Worm (Caenorhabditis elegans): Measurements from ENCODE around the gene C14A6.3.

The C14A6.3 gene

ce11 chrV:18146077-18146476 is at the start of gene C14A6.3:
Gene C14A6.3 (plus strand): TSS chrV:18146377.
- TF ChIP-seq ceh-39 (tag; optimal IDR thresholded peaks at IDR 0.05), result no peak
- no peak for TF ChIP-seq lin-13 (tag; optimal IDR thresholded peaks at IDR 0.05)
- no peak for TF ChIP-seq lin-32 (GFP tag; optimal IDR thresholded peaks at IDR 0.05)
- TF ChIP-seq elt-3 (tag; optimal IDR thresholded peaks at IDR 0.05), result no peak
- no peak for TF ChIP-seq cnd-1 (tag; optimal IDR thresholded peaks at IDR 0.05)
- no peak for TF ChIP-seq unc-39 (tag; optimal IDR thresholded peaks at IDR 0.05)
- TF ChIP-seq ceh-43 (GFP tag; optimal IDR thresholded peaks at IDR 0.05), result no peak
- TF ChIP-seq elt-1 (tag; optimal IDR thresholded peaks at IDR 0.05; ENCODE audit: borderline replicate concordance, insufficient read depth), result no peak

DNA sequence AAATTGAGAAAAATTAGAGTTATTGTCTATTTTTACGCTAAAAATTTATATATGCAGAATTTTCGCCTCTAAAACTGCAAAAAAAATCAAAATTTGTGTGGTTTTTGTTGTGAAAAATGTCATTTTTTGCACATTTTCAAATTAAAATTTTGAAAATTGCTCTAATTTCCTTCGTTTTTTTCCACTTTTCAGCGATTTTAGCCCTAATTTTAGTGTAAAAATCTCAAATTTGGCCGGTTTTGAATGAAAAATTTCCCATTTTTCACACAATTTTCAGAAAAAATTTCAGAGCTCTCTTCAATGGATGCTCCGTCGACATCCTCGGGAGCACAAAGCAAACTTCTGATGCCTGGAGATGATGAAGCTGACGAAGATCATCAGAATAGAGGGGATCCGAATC is 47.8 kb upstream of the C14A6.3 start, which contains the start of gene par-4:
TSS of gene par-4 (plus strand) at position 301 of the 400 bp plus-strand sequence.
- TF ChIP-seq snpc-4 (tag; optimal IDR thresholded peaks at IDR 0.05), result no peak
- TF ChIP-seq ham-2 (GFP tag; optimal IDR thresholded peaks at IDR 0.05), result no peak
- TF ChIP-seq mls-2 (tag; optimal IDR thresholded peaks at IDR 0.05), result no peak
- TF ChIP-seq nhr-12 (tag; optimal IDR thresholded peaks at IDR 0.05), result no peak
- TF ChIP-seq ceh-83 (GFP tag; optimal IDR thresholded peaks at IDR 0.05), result no peak
- TF ChIP-seq sptf-1 (tag; optimal IDR thresholded peaks at IDR 0.05), result no peak
- TF ChIP-seq pha-4 (tag; optimal IDR thresholded peaks at IDR 0.05), result no peak
- no peak for TF ChIP-seq unc-120 (tag; optimal IDR thresholded peaks at IDR 0.05; ENCODE audit: poor library complexity, severe bottlenecking)
- no peak for TF ChIP-seq blmp-1 (tag; optimal IDR thresholded peaks at IDR 0.05)
- TF ChIP-seq ces-1 (GFP tag; optimal IDR thresholded peaks at IDR 0.05), result no peak
- no peak for TF ChIP-seq M03D4.4 (tag; optimal IDR thresholded peaks at IDR 0.05)
- no peak for TF ChIP-seq lsy-2 (tag; optimal IDR thresholded peaks at IDR 0.05)
- no peak for TF ChIP-seq elt-3 (tag; optimal IDR thresholded peaks at IDR 0.05)
- no peak for TF ChIP-seq unc-39 (tag; optimal IDR thresholded peaks at IDR 0.05)
- no peak for TF ChIP-seq nhr-2 (tag; optimal IDR thresholded peaks at IDR 0.05)
- no peak for TF ChIP-seq zip-8 (tag; optimal IDR thresholded peaks at IDR 0.05)
- no peak for TF ChIP-seq sem-2 (GFP tag; optimal IDR thresholded peaks at IDR 0.05)

ce11 chrV:18106055-18106454 is 40.1 kb upstream of the C14A6.3 start:
- TF ChIP-seq nhr-2 (tag; optimal IDR thresholded peaks at IDR 0.05) (no peak), ceh-83 (GFP tag; optimal IDR thresholded peaks at IDR 0.05) (no peak), elt-1 (tag; optimal IDR thresholded peaks at IDR 0.05; ENCODE audit: borderline replicate concordance, insufficient read depth) (no peak), ztf-11 (tag; optimal IDR thresholded peaks at IDR 0.05) (no peak), mep-1 (tag; optimal IDR thresholded peaks at IDR 0.05) (no peak), nhr-28 (tag; optimal IDR thresholded peaks at IDR 0.05) (no peak), drap-1 (GFP tag; optimal IDR thresholded peaks at IDR 0.05) (no peak)

- TF ChIP-seq ceh-43 (GFP tag; optimal IDR thresholded peaks at IDR 0.05), result no peak
- no peak for TF ChIP-seq lin-13 (tag; optimal IDR thresholded peaks at IDR 0.05)
- TF ChIP-seq sem-2 (GFP tag; optimal IDR thresholded peaks at IDR 0.05), result no peak
- TF ChIP-seq ham-2 (GFP tag; optimal IDR thresholded peaks at IDR 0.05), result no peak
- no peak for TF ChIP-seq ces-1 (GFP tag; optimal IDR thresholded peaks at IDR 0.05)
- TF ChIP-seq pha-4 (tag; optimal IDR thresholded peaks at IDR 0.05), result no peak
- no peak for TF ChIP-seq flh-1 (GFP tag; optimal IDR thresholded peaks at IDR 0.05)
- TF ChIP-seq blmp-1 (tag; optimal IDR thresholded peaks at IDR 0.05), result no peak
These were observed 38.2 kb upstream of the C14A6.3 start, which contains the start of gene Y37H2A.1 for ce11 chrV:18107969-18108368. Gene Y37H2A.1 (plus strand): TSS chrV:18108269.

DNA sequence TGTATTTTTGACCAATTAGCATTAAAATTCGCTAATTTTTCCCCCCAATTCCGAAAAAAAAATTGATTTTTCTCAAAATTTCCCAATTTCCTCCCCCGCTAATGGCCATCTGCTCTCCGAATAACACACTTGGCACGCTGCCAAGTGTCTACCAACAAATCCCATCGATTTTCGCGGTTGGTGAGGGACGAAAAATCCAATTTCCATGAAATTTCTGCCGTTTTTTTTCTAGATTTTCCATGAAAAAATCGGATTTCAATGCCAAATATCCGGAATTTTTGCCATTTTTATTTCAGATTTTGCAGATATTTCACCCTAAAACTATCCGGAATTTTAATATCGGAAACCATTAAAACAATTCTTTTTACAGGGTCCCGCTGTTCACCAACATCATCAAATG is 36.7 kb upstream of the C14A6.3 start:
- TF ChIP-seq mab-5 (tag; optimal IDR thresholded peaks at IDR 0.05) (no peak), ces-1 (GFP tag; optimal IDR thresholded peaks at IDR 0.05) (peak; percentile 25), cnd-1 (tag; optimal IDR thresholded peaks at IDR 0.05) (no peak)

DNA sequence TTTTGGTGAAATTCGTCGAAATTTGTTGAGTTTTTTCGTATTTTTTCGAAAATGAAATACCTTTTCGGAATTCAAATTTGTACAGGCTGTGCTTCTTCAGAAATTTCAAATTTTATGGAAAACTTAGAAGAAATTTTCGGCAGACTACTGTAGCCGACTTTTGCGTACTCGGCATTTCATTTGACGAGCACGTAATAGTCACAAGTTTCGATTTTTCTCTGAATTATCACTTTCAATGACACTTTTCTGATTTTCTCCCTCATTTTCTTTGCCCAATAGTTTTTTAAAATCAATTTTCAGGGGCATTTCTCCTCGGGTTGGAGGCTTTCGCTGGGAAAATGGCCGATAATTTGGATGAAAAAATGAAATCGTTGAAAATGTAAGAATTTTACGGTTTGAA is 22.5 kb upstream of the C14A6.3 start, which contains the start of gene fbxa-107:
TSS of gene fbxa-107 (plus strand) at position 301 of the 400 bp plus-strand sequence.
- TF ChIP-seq lin-32 (GFP tag; optimal IDR thresholded peaks at IDR 0.05), result no peak
- TF ChIP-seq unc-62 (GFP tag; optimal IDR thresholded peaks at IDR 0.05), result no peak
- no peak for TF ChIP-seq ces-1 (GFP tag; optimal IDR thresholded peaks at IDR 0.05)
- no peak for TF ChIP-seq mab-5 (tag; optimal IDR thresholded peaks at IDR 0.05)
- no peak for TF ChIP-seq bed-3 (GFP tag; optimal IDR thresholded peaks at IDR 0.05)
- no peak for TF ChIP-seq cnd-1 (tag; optimal IDR thresholded peaks at IDR 0.05)
- TF ChIP-seq ham-2 (GFP tag; optimal IDR thresholded peaks at IDR 0.05), result no peak
- TF ChIP-seq blmp-1 (tag; optimal IDR thresholded peaks at IDR 0.05), result no peak

All from whole organism, mixed stage, embryonic.